Fruit fly (Drosophila melanogaster) whole organism, embryonic: ENCODE data around the gene CG14659.

Experiments used
- CG1024 ChIP-seq: fragments of 200-800 bp; sonication (Bioruptor generic); IDR thresholded peaks from 2 replicates; pipeline ENCODE4 v1.3.6; 2022; ENCODE audit warnings: missing biosample characterization, missing genetic modification characterization
- CG10321 ChIP-seq: fragments of 200-800 bp; sonication (Bioruptor generic); IDR thresholded peaks from 2 replicates; pipeline ENCODE4 v1.3.6; 2022; ENCODE audit warnings: missing biosample characterization, missing genetic modification characterization
- CG11093 ChIP-seq: fragments of 200-800 bp; sonication (Bioruptor generic); IDR thresholded peaks from 3 replicates; pipeline ENCODE4 v1.3.6; 2022; ENCODE audit warnings: missing biosample characterization, missing genetic modification characterization
- CG11456 ChIP-seq: fragments of 200-800 bp; sonication (Bioruptor generic); IDR thresholded peaks from 3 replicates; pipeline ENCODE4 v1.3.6; 2022; ENCODE audit warnings: missing biosample characterization, missing genetic modification characterization
- CG12391 ChIP-seq: fragments of 200-800 bp; sonication (Bioruptor generic); optimal IDR thresholded peaks from 3 replicates; lab custom pipeline; 2018; ENCODE audit warnings: missing biosample characterization, mild to moderate bottlenecking, missing genetic modification characterization, moderate library complexity
- CG12659 ChIP-seq: fragments of 200-800 bp; sonication (Bioruptor generic); optimal IDR thresholded peaks from 3 replicates; lab custom pipeline; 2017; ENCODE audit warnings: mild to moderate bottlenecking, missing biosample characterization, missing genetic modification reagents, missing genetic modification characterization
- CG13894 ChIP-seq: fragments of 200-800 bp; sonication (Bioruptor generic); optimal IDR thresholded peaks from 3 replicates; lab custom pipeline; 2018; ENCODE audit warnings: missing biosample characterization, mild to moderate bottlenecking, missing genetic modification characterization, moderate library complexity
- CG14710 ChIP-seq: fragments of 200-800 bp; sonication (Bioruptor generic); optimal IDR thresholded peaks from 3 replicates; lab custom pipeline; 2019; ENCODE audit warnings: missing biosample characterization, mild to moderate bottlenecking, missing genetic modification characterization, moderate library complexity
- CG14860 ChIP-seq: fragments of 200-800 bp; sonication (Bioruptor generic); IDR thresholded peaks from 3 replicates; pipeline ENCODE4 v1.3.6; 2022; ENCODE audit warnings: missing biosample characterization, missing genetic modification characterization; ENCODE audit not compliant: partially characterized antibody
- CG15479 ChIP-seq: fragments of 200-800 bp; sonication (Bioruptor generic); optimal IDR thresholded peaks from 3 replicates; lab custom pipeline; 2019; ENCODE audit warnings: missing biosample characterization, mild to moderate bottlenecking, missing genetic modification characterization, moderate library complexity
- CG17361 ChIP-seq: fragments of 200-800 bp; sonication (Bioruptor generic); IDR thresholded peaks from 3 replicates; pipeline ENCODE4 v1.3.6; 2022; ENCODE audit warnings: missing biosample characterization, missing genetic modification characterization
- CG17912 ChIP-seq: fragments of 200-800 bp; sonication (Bioruptor generic); optimal IDR thresholded peaks from 2 replicates; lab custom pipeline; 2018; ENCODE audit warnings: missing biosample characterization, mild to moderate bottlenecking, missing genetic modification characterization
- CG2199 ChIP-seq: fragments of 200-800 bp; sonication (Bioruptor generic); IDR thresholded peaks from 3 replicates; pipeline ENCODE4 v1.3.6; 2022; ENCODE audit warnings: missing biosample characterization, missing genetic modification characterization
- CG2889 ChIP-seq: fragments of 200-800 bp; sonication (Bioruptor generic); IDR thresholded peaks from 3 replicates; pipeline ENCODE4 v1.3.6; 2022; ENCODE audit warnings: missing biosample characterization, missing genetic modification characterization
- CG7786 ChIP-seq: fragments of 200-800 bp; sonication (Bioruptor generic); optimal IDR thresholded peaks from 2 replicates; lab custom pipeline; 2016; ENCODE audit warnings: missing biosample characterization, missing genetic modification characterization
- CTCF ChIP-seq: fragments of 200-800 bp; sonication (Bioruptor generic); optimal IDR thresholded peaks from 2 replicates; lab custom pipeline; 2017; ENCODE audit warnings: missing biosample characterization, mild to moderate bottlenecking, missing genetic modification characterization, moderate library complexity
- Camta ChIP-seq: fragments of 200-800 bp; sonication (Bioruptor generic); optimal IDR thresholded peaks from 2 replicates; lab custom pipeline; 2016; ENCODE audit warnings: missing biosample characterization, missing genetic modification characterization
- D19B ChIP-seq: fragments of 200-800 bp; sonication (Bioruptor generic); optimal IDR thresholded peaks from 2 replicates; lab custom pipeline; 2017; ENCODE audit warnings: missing biosample characterization, mild to moderate bottlenecking, missing genetic modification characterization
- Dek ChIP-seq: fragments of 200-800 bp; sonication (Bioruptor generic); optimal IDR thresholded peaks from 3 replicates; lab custom pipeline; 2019; ENCODE audit warnings: missing biosample characterization, mild to moderate bottlenecking, missing genetic modification characterization, moderate library complexity
- HLHmδ ChIP-seq: fragments of 200-800 bp; sonication (Bioruptor generic); optimal IDR thresholded peaks from 2 replicates; lab custom pipeline; 2018; ENCODE audit warnings: missing biosample characterization, mild to moderate bottlenecking, missing genetic modification characterization, moderate library complexity
- HmgD ChIP-seq: fragments of 200-800 bp; sonication (Bioruptor generic); optimal IDR thresholded peaks from 3 replicates; lab custom pipeline; 2016; ENCODE audit warnings: missing biosample characterization, missing genetic modification characterization
- Lim3 ChIP-seq: fragments of 200-800 bp; sonication (Bioruptor generic); IDR thresholded peaks from 2 replicates; pipeline ENCODE4 v1.3.6; 2022; ENCODE audit warnings: missing biosample characterization, missing genetic modification characterization
- Nf-YB ChIP-seq: fragments of 200-800 bp; sonication (Bioruptor generic); optimal IDR thresholded peaks from 3 replicates; lab custom pipeline; 2019; ENCODE audit warnings: missing biosample characterization, mild to moderate bottlenecking, missing genetic modification characterization, moderate library complexity
- Poxn ChIP-seq: fragments of 200-800 bp; sonication (Bioruptor generic); IDR thresholded peaks from 2 replicates; pipeline ENCODE4 v1.3.6; 2022; ENCODE audit warnings: missing biosample characterization, missing genetic modification characterization
- Sox102F ChIP-seq: fragments of 200-800 bp; sonication (Bioruptor generic); optimal IDR thresholded peaks from 2 replicates; lab custom pipeline; 2018; ENCODE audit warnings: missing biosample characterization, mild to moderate bottlenecking, missing genetic modification characterization, moderate library complexity
- ac ChIP-seq: fragments of 200-800 bp; sonication (Bioruptor generic); optimal IDR thresholded peaks from 3 replicates; lab custom pipeline; 2017; ENCODE audit warnings: missing biosample characterization, mild to moderate bottlenecking, missing genetic modification characterization
- amos ChIP-seq: fragments of 200-800 bp; sonication (Bioruptor generic); IDR thresholded peaks from 2 replicates; pipeline ENCODE4 v1.3.6; 2022; ENCODE audit warnings: missing biosample characterization, missing genetic modification characterization; ENCODE audit not compliant: partially characterized antibody
- ap ChIP-seq: fragments of 200-800 bp; sonication (Bioruptor generic); IDR thresholded peaks from 2 replicates; pipeline ENCODE4 v1.3.6; 2022; ENCODE audit warnings: missing biosample characterization, missing genetic modification characterization
- bigmax ChIP-seq: fragments of 200-800 bp; sonication (Bioruptor generic); optimal IDR thresholded peaks from 2 replicates; lab custom pipeline; 2018; ENCODE audit warnings: missing biosample characterization, mild to moderate bottlenecking, missing genetic modification characterization
- cg ChIP-seq: fragments of 200-800 bp; sonication (Bioruptor generic); optimal IDR thresholded peaks from 3 replicates; lab custom pipeline; 2019; ENCODE audit warnings: missing biosample characterization, mild to moderate bottlenecking, missing genetic modification characterization, moderate library complexity
- crc ChIP-seq: fragments of 200-800 bp; sonication (Bioruptor generic); optimal IDR thresholded peaks from 2 replicates; lab custom pipeline; 2016; ENCODE audit warnings: missing biosample characterization, missing genetic modification characterization
- danr ChIP-seq: fragments of 200-800 bp; sonication (Bioruptor generic); IDR thresholded peaks from 2 replicates; pipeline ENCODE4 v1.3.6; 2022; ENCODE audit warnings: missing biosample characterization, missing genetic modification characterization
- eyg ChIP-seq: fragments of 200-800 bp; sonication (Bioruptor generic); optimal IDR thresholded peaks from 3 replicates; lab custom pipeline; 2016; ENCODE audit warnings: missing biosample characterization, missing genetic modification characterization
- gcm ChIP-seq: fragments of 200-800 bp; sonication (Bioruptor generic); optimal IDR thresholded peaks from 2 replicates; lab custom pipeline; 2019; ENCODE audit warnings: missing biosample characterization, mild to moderate bottlenecking, missing genetic modification characterization, moderate library complexity
- lola ChIP-seq, 3 experiments: fragments of >200 bp in 2 of 3; fragments of 200-800 bp in 1 of 3; sonication (Bioruptor generic) in 1 of 3; optimal IDR thresholded peaks; 2 replicates each; lab custom pipeline; 2017 to 2019; ENCODE audit warnings: missing biosample characterization in 3 of 3, missing genetic modification characterization in 3 of 3, mild to moderate bottlenecking in 1 of 3, moderate library complexity in 1 of 3
- maf-S ChIP-seq: fragments of 200-800 bp; sonication (Bioruptor generic); optimal IDR thresholded peaks from 2 replicates; lab custom pipeline; 2016; ENCODE audit warnings: missing biosample characterization, missing genetic modification characterization
- pan ChIP-seq, 4 experiments: fragments of >200 bp in 3 of 4; fragments of 200-800 bp in 1 of 4; sonication (Bioruptor generic) in 1 of 4; optimal IDR thresholded peaks in 3 of 4; IDR thresholded peaks in 1 of 4; 2 replicates each; pipeline versions ENCODE4 v1.3.6 to Lab custom; 2017 to 2022; ENCODE audit warnings: missing biosample characterization in 2 of 4, missing genetic modification characterization in 2 of 4, mixed read lengths in 1 of 4
- pfk ChIP-seq: fragments of 200-800 bp; sonication (Bioruptor generic); optimal IDR thresholded peaks from 2 replicates; lab custom pipeline; 2018; ENCODE audit warnings: missing biosample characterization, mild to moderate bottlenecking, missing genetic modification characterization, moderate library complexity
- prd ChIP-seq, 3 experiments: fragments of >200 bp in 2 of 3; fragments of 200-800 bp in 1 of 3; sonication (Bioruptor generic) in 1 of 3; optimal IDR thresholded peaks in 2 of 3; IDR thresholded peaks in 1 of 3; 2 replicates in 2 of 3; 3 replicates in 1 of 3; pipeline versions ENCODE4 v1.3.6 to Lab custom; 2017 to 2022; ENCODE audit warnings: missing biosample characterization in 1 of 3, missing genetic modification characterization in 1 of 3
- shn ChIP-seq: fragments of 200-800 bp; sonication (Bioruptor generic); optimal IDR thresholded peaks from 3 replicates; lab custom pipeline; 2016; ENCODE audit warnings: missing biosample characterization, missing genetic modification characterization
- sna ChIP-seq: fragments of 200-800 bp; sonication (Bioruptor generic); IDR thresholded peaks from 2 replicates; pipeline ENCODE4 v1.3.6; 2022; ENCODE audit warnings: missing biosample characterization, missing genetic modification characterization; ENCODE audit not compliant: partially characterized antibody
- sug ChIP-seq: fragments of 200-800 bp; optimal IDR thresholded peaks from 2 replicates; lab custom pipeline; 2019; ENCODE audit warnings: missing biosample characterization, mild to moderate bottlenecking, missing genetic modification characterization, moderate library complexity
- tap ChIP-seq: fragments of 200-800 bp; optimal IDR thresholded peaks from 3 replicates; lab custom pipeline; 2019; ENCODE audit warnings: missing biosample characterization, mild to moderate bottlenecking, missing genetic modification characterization, moderate library complexity
- tll ChIP-seq, 2 experiments: fragments of 200-800 bp in 1 of 2; fragments of >200 bp in 1 of 2; sonication (Bioruptor generic) in 1 of 2; optimal IDR thresholded peaks; 2 replicates each; lab custom pipeline; 2017 to 2019; ENCODE audit warnings: missing biosample characterization in 2 of 2, missing genetic modification characterization in 2 of 2, mild to moderate bottlenecking in 1 of 2, moderate library complexity in 1 of 2
- twi ChIP-seq: fragments of 200-800 bp; optimal IDR thresholded peaks from 2 replicates; lab custom pipeline; 2019; ENCODE audit warnings: missing biosample characterization, mild to moderate bottlenecking, missing genetic modification characterization, moderate library complexity
- unpg ChIP-seq: fragments of 200-800 bp; sonication (Bioruptor generic); optimal IDR thresholded peaks from 3 replicates; lab custom pipeline; 2018; ENCODE audit warnings: missing biosample characterization, mild to moderate bottlenecking, missing genetic modification characterization, moderate library complexity
- zen ChIP-seq: fragments of 200-800 bp; sonication (Bioruptor generic); optimal IDR thresholded peaks from 3 replicates; lab custom pipeline; 2018; ENCODE audit warnings: missing biosample characterization, mild to moderate bottlenecking, missing genetic modification characterization, moderate library complexity
- zen2 ChIP-seq: fragments of 200-800 bp; sonication (Bioruptor generic); IDR thresholded peaks from 3 replicates; pipeline ENCODE4 v1.3.6; 2022; ENCODE audit warnings: missing biosample characterization, missing genetic modification characterization; ENCODE audit not compliant: partially characterized antibody

CG14659 gene

dm6 chr3R:4840757-4841156, 9.7 kb upstream of the CG14659 start:
- TF ChIP-seq pfk (GFP tag; lab: Kevin White, UChicago) (peak; percentile 62), twi (tag; lab: Kevin White, UChicago) (peak; percentile 44), CG2199 (GFP tag; lab: Robert Waterston, UW) (0 out of 3 replicates have a peak, but pooled peaks have one; percentile 19), CG11093 (no peak), CG12391 (tag; lab: Kevin White, UChicago) (no peak), gcm (GFP tag; lab: Kevin White, UChicago) (peak; percentile 46), Nf-YB (GFP tag; lab: Kevin White, UChicago) (peak; percentile 51), CG15479 (peak; percentile 19), prd (optimal IDR thresholded peaks at IDR 0.05; lab: Kevin White, UChicago) (no peak), prd (GFP tag; IDR thresholded peaks at IDR 0.05; lab: Robert Waterston, UW) (peak; percentile 29; the same call in 1 of the 3 replicates), zen (tag; lab: Kevin White, UChicago) (peak; percentile 4)

DNA sequence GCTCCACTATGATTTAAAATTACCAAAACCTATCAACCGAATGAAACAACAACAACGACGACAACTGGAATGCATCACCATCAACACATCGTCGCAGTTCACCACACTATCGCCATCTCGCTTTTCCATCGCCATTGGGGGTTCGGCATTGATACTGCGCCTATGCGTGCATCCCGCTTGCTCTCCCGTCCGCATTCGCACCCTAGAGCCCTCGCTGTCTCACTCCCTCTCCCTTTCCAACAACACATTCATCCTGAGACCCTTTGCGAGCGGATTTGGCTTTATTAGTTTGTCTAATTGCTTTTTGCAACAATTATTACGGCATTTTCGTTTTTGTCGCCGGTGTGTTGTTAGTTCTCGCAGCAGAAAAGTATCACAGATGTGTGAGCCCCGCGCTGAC, 4.2 kb upstream of the CG14659 start:
- TF ChIP-seq lola (GFP tag; optimal IDR thresholded peaks at IDR 0.05; lab: Kevin White, UChicago) (no peak), tap (no peak), Sox102F (GFP tag; lab: Kevin White, UChicago) (no peak), tll (GFP tag; optimal IDR thresholded peaks at IDR 0.05; lab: Kevin White, UChicago) (peak; percentile 37 to 66), CG14710 (tag; lab: Kevin White, UChicago) (no peak), CG2889 (no peak), danr (no peak), CG17912 (GFP tag; lab: Kevin White, UChicago) (no peak), zen2 (peak; percentile 35; the same call in 1 of the 3 replicates), CG10321 (peak; percentile 99), unpg (GFP tag; lab: Kevin White, UChicago) (no peak), HLHmδ (GFP tag; lab: Kevin White, UChicago) (peak; percentile 16), CG14860 (GFP tag; lab: Robert Waterston, UW) (0 out of 3 replicates have a peak, but pooled peaks have one; percentile 7), sna (GFP tag; lab: Robert Waterston, UW) (peak; percentile 59; the same call in 1 of the 2 replicates), CG17361 (GFP tag; lab: Robert Waterston, UW) (no peak), CG1024 (GFP tag; lab: Robert Waterston, UW) (no peak), Camta (GFP tag; lab: Kevin White, UChicago) (no peak), shn (GFP tag; lab: Kevin White, UChicago) (no peak), CG11456 (GFP tag; lab: Robert Waterston, UW) (no peak), CG7786 (no peak), ac (GFP tag; lab: Kevin White, UChicago) (no peak), Dek (tag; lab: Kevin White, UChicago) (no peak), pan (optimal IDR thresholded peaks at IDR 0.05; lab: Kevin White, UChicago) (peak in 1 of 2 experiments; percentile 0), pan (GFP tag; optimal IDR thresholded peaks at IDR 0.05 in 1 of 2, IDR thresholded peaks at IDR 0.05 in 1 of 2) (no peak), CG2199 (GFP tag; lab: Robert Waterston, UW) (peak; percentile 92), bigmax (no peak), amos (GFP tag; lab: Robert Waterston, UW) (0 out of 2 replicates have a peak, but pooled peaks have one; percentile 8), HmgD (peak; percentile 24), D19B (GFP tag; lab: Kevin White, UChicago) (no peak), CG13894 (no peak), Lim3 (GFP tag; lab: Robert Waterston, UW) (no peak), ap (GFP tag; lab: Robert Waterston, UW) (no peak), maf-S (GFP tag; lab: Kevin White, UChicago) (no peak), crc (no peak), cg (peak; percentile 38), Poxn (GFP tag; lab: Robert Waterston, UW) (no peak), sug (tag; lab: Kevin White, UChicago) (peak; percentile 86), CG12659 (GFP tag; lab: Kevin White, UChicago) (no peak), eyg (GFP tag; lab: Kevin White, UChicago) (no peak), CTCF (no peak)
